Fruit fly (Drosophila melanogaster): ENCODE measurements around the gene Glt.

Glt gene

dm6 chr2L:8683261-8684042, 11.0 kb downstream of the Glt start:
- TF ChIP-seq Hr38 (GFP tag; optimal IDR thresholded peaks at IDR 0.05) (no peak), Eip78C (GFP tag) (peak; percentile 28), esn (GFP tag; optimal IDR thresholded peaks at IDR 0.05) (no peak), CG4318 (GFP tag; optimal IDR thresholded peaks at IDR 0.05) (no peak), Eip75B (GFP tag; optimal IDR thresholded peaks at IDR 0.05) (no peak)

DNA sequence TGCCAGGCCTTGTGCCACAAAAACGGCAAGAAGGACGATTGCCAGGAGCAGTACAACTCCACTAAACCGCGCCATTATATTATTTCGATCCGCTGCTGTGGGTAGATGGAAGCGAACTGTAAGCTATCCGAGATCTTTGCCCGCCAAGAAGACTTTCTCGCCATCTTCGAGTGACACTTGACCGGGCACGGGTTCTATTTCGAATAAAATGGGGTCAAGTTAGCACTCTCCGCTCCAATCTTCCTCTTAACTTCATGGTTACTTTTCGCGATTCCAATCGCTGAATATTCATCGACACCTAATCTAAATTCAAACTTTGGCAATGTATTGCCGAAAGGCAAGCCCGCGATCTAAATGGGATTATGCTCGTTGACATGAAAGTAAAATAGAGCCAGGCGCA, 11.8 kb downstream of the Glt start, which contains the start of gene CG9289:
TSS of gene CG9289 (minus strand) at position 101 of the 400 bp plus-strand sequence.
- TF ChIP-seq CG6854 (GFP tag; optimal IDR thresholded peaks at IDR 0.05) (no peak), Ets21C (GFP tag; optimal IDR thresholded peaks at IDR 0.05) (no peak), achi (GFP tag; optimal IDR thresholded peaks at IDR 0.05) (no peak), CG10631 (GFP tag; optimal IDR thresholded peaks at IDR 0.05) (no peak)

- TF ChIP-seq ss (GFP tag; optimal IDR thresholded peaks at IDR 0.05) (no peak), CG3032 (tag; optimal IDR thresholded peaks at IDR 0.05) (no peak), Hr4 (GFP tag; optimal IDR thresholded peaks at IDR 0.05) (no peak), svp (GFP tag) (peak; percentile 19), CG6808 (GFP tag; optimal IDR thresholded peaks at IDR 0.05) (no peak), esn (GFP tag; optimal IDR thresholded peaks at IDR 0.05) (peak; percentile 6), CG8119 (GFP tag; IDR thresholded peaks at IDR 0.05) (no peak), Sox102F (GFP tag; optimal IDR thresholded peaks at IDR 0.05) (no peak)
These were observed 13.3 kb downstream of the Glt start, which contains the start of the genes PrBP and Trs23 for dm6 chr2L:8685668-8686306. Gene PrBP (minus strand): TSS chr2L:8685955. Gene Trs23 (plus strand): TSS chr2L:8686231.

DNA sequence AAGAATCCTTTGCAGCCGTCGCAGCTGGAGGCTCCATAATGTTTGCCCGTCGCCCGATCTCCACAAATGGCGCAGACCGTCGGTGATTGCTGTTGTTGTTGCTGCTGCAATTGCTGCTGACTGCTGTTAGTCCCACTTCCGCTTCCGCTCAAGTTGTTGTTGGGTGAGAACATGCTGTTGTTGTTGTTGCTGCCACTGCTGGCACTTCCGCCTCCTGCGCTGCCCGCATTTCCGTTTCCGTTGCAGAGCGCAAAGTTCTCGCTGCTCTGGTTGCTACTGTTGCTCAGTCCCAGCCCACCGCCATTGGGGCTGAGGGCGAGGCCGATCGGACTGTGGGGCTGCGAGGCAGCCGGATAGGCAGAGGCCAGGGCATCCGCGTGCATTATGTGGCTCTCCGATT, 17.4 kb downstream of the Glt start:
- TF ChIP-seq Eip78C (GFP tag) (peak; percentile 72), CG6163 (GFP tag; IDR thresholded peaks at IDR 0.05) (0 out of 3 replicates have a peak, but pooled peaks have one; percentile 7), CG15336 (GFP tag; IDR thresholded peaks at IDR 0.05) (no peak)

DNA sequence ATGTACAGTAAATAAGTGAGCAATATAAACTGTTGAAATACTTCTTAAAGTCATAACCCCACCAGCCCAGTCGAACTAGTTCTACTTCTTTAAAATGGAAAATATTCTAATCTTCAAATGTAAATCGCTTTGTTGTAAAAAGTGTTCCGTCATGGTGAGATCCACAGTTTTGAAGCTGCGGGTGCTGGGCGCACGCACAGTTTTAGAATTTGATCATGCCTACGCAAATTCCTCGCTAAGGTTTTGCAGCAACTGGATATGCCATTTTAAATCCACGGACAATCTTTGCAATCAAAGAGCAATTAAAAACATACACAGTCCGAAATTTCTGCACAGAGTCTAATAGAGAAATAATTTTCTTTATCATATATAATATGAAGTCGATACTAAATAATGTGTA, 17.9 kb downstream of the Glt start:
- TF ChIP-seq CG8119 (GFP tag; IDR thresholded peaks at IDR 0.05) (no peak), Eip78C (GFP tag) (peak; percentile 80), vri (GFP tag; optimal IDR thresholded peaks at IDR 0.05) (no peak), eg (GFP tag; IDR thresholded peaks at IDR 0.05) (peak; percentile 7; the same call in 2 of the 3 replicates), CG31627 (GFP tag; optimal IDR thresholded peaks at IDR 0.05) (no peak), CG6276 (GFP tag; optimal IDR thresholded peaks at IDR 0.05) (no peak), Smox (GFP tag; optimal IDR thresholded peaks at IDR 0.05) (no peak), fd59A (GFP tag; optimal IDR thresholded peaks at IDR 0.05) (no peak), CG32006 (GFP tag; optimal IDR thresholded peaks at IDR 0.05) (no peak)

dm6 chr2L:8690913-8691291, 18.4 kb downstream of the Glt start:
- TF ChIP-seq svp (GFP tag), result no peak
- no peak for TF ChIP-seq achi (GFP tag; optimal IDR thresholded peaks at IDR 0.05)
- TF ChIP-seq CG8632 (GFP tag; optimal IDR thresholded peaks at IDR 0.05), result no peak
- TF ChIP-seq CG6163 (GFP tag; IDR thresholded peaks at IDR 0.05), result no peak; the same call in 2 of the 3 replicates
- TF ChIP-seq Hr38 (GFP tag; optimal IDR thresholded peaks at IDR 0.05), result no peak
- TF ChIP-seq CG6808 (GFP tag; optimal IDR thresholded peaks at IDR 0.05), result no peak
- TF ChIP-seq Lpt (GFP tag; optimal IDR thresholded peaks at IDR 0.05), result no peak
- TF ChIP-seq topi (GFP tag; optimal IDR thresholded peaks at IDR 0.05), result no peak

Measured in whole organism, prepupa.